Fruit fly (Drosophila melanogaster): Measurements from ENCODE around the gene eg.

DNA sequence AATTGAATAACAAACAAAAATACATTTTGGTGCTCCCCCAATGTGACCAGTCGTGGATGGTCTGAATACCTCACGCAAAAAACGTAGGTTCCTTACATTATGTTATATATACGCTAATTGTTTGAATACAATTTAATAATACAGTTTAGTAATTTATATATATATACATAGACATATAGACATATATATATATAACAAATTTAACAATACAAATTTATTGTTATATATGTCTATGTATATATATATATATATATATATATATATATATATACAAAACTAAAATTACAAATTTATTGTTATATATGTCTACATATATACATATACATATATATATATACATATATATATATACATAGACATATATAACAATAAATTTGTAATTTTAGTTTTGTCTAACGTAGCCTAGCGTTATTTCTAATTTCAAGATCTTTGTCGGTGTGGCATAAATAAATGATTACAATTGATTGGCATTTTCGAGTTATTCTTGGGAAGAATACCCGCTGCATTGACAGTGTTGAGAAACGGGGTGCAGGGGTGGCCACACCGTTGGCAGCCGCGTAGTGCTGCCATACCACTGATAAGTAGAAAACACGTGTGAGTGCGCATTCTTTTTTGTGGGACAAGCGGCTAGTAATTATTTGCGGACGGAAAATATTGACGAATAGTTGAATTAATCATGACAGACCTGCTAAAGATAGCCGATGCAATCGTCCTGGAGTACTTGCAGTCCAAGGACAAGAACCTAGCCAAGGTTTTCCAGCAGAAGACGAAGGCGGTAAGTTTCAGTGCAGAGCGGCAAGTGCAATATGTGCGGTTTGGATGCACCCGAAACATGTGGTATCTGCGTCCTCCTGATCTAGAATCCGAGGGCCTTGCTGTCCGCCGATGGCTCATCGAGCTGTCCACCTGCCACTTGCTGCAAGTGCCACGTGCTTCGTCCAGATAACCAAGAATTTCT lies 24.0 kb downstream of the eg start, which contains the start of the genes CG7148 and Nopp140:
- TF ChIP-seq CG8159 (tag; optimal IDR thresholded peaks at IDR 0.05) (peak; percentile 52), D1 (tag; optimal IDR thresholded peaks at IDR 0.05) (no peak), CG14655 (GFP tag; optimal IDR thresholded peaks at IDR 0.05) (no peak), CG17806 (tag; optimal IDR thresholded peaks at IDR 0.05) (peak; percentile 57), EcR (GFP tag; optimal IDR thresholded peaks at IDR 0.05) (no peak), gl (tag; optimal IDR thresholded peaks at IDR 0.05) (no peak), CG15710 (tag; optimal IDR thresholded peaks at IDR 0.05) (peak; percentile 37), CG12605 (GFP tag; IDR thresholded peaks at IDR 0.05) (no peak), rn (GFP tag; IDR thresholded peaks at IDR 0.05) (0 out of 2 replicates have a peak, but pooled peaks have one; percentile 26)

Data from whole organism, pupa.